Worm (Caenorhabditis elegans): ENCODE results near the gene F53F4.12.

DNA sequence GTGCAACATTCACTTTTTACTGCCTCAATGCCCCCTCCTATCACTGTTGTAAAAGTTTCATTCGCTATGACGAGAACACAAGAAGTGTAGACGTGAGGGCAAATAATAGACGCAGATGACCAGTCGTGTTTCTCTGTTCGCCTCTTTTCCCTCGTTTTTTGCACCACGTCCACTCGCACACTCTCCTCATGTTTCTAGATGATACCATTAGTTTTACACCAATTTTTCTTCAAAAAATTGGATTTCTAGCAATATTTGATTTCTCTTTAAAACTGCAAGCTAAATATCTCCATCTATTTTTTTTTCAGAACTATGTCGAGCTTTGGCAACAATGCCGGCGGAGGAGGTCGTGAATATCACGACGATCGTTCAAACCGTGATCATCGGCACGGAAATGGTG, 39.2 kb downstream of the F53F4.12 start, which contains the start of gene rde-12:
- no peak for TF ChIP-seq egl-27 (tag; optimal IDR thresholded peaks at IDR 0.05)
- no peak for TF ChIP-seq ceh-82 (tag; optimal IDR thresholded peaks at IDR 0.05)
- no peak for TF ChIP-seq fkh-10 (GFP tag; optimal IDR thresholded peaks at IDR 0.05)
- no peak for TF ChIP-seq fos-1 (tag; optimal IDR thresholded peaks at IDR 0.05)
- no peak for TF ChIP-seq nhr-23 (tag; optimal IDR thresholded peaks at IDR 0.05)
- no peak for TF ChIP-seq zag-1 (tag; optimal IDR thresholded peaks at IDR 0.05)
- no peak for TF ChIP-seq ZK546.5 (tag; optimal IDR thresholded peaks at IDR 0.05)
- no peak for TF ChIP-seq nhr-237 (tag; optimal IDR thresholded peaks at IDR 0.05)
- TF ChIP-seq unc-39 (tag; optimal IDR thresholded peaks at IDR 0.05): no peak
- TF ChIP-seq jun-1 (tag; optimal IDR thresholded peaks at IDR 0.05): no peak
- TF ChIP-seq ztf-4 (tag; optimal IDR thresholded peaks at IDR 0.05): no peak
- TF ChIP-seq R02D3.7 (tag; optimal IDR thresholded peaks at IDR 0.05): no peak
- no peak for TF ChIP-seq aly-2 (tag; optimal IDR thresholded peaks at IDR 0.05)
- TF ChIP-seq pha-4 (tag; optimal IDR thresholded peaks at IDR 0.05): no peak

All from whole organism, L3 larva.